Fruit fly (Drosophila melanogaster) whole organism, prepupa: ENCODE data around the gene CG15546.

Source experiments
- CG10631 ChIP-seq: fragments of 200-800 bp; sonication (Bioruptor generic); optimal IDR thresholded peaks from 2 replicates; lab custom pipeline; 2016; ENCODE audit warnings: missing biosample characterization, missing genetic modification characterization
- CG10669 ChIP-seq: fragments of 200-800 bp; sonication (Bioruptor generic); optimal IDR thresholded peaks from 3 replicates; lab custom pipeline; 2018; ENCODE audit warnings: missing biosample characterization, mild to moderate bottlenecking, missing genetic modification characterization, moderate library complexity
- CG11294 ChIP-seq: fragments of 200-800 bp; sonication (Bioruptor generic); IDR thresholded peaks from 2 replicates; pipeline ENCODE4 v1.3.6; 2022; ENCODE audit warnings: missing biosample characterization, missing genetic modification characterization
- CG11762 ChIP-seq: fragments of 200-800 bp; sonication (Bioruptor generic); optimal IDR thresholded peaks from 3 replicates; lab custom pipeline; 2016; ENCODE audit warnings: missing biosample characterization, missing genetic modification characterization; ENCODE audit not compliant: insufficient read depth
- CG11902 ChIP-seq: fragments of 200-800 bp; sonication (Bioruptor generic); optimal IDR thresholded peaks from 3 replicates; lab custom pipeline; 2016; ENCODE audit warnings: missing biosample characterization, missing genetic modification characterization
- CG15336 ChIP-seq: fragments of 200-800 bp; sonication (Bioruptor generic); IDR thresholded peaks from 2 replicates; pipeline ENCODE4 v1.3.6; 2022; ENCODE audit warnings: missing biosample characterization, missing genetic modification characterization
- CG1621 ChIP-seq: fragments of 200-800 bp; sonication (Bioruptor generic); optimal IDR thresholded peaks from 3 replicates; lab custom pipeline; 2018; ENCODE audit warnings: missing biosample characterization, mild to moderate bottlenecking, missing genetic modification characterization
- CG16779 ChIP-seq: fragments of 200-800 bp; sonication (Bioruptor generic); optimal IDR thresholded peaks from 3 replicates; lab custom pipeline; 2017; ENCODE audit warnings: missing biosample characterization, mild to moderate bottlenecking, missing genetic modification characterization
- CG31627 ChIP-seq: fragments of 200-800 bp; sonication (Bioruptor generic); optimal IDR thresholded peaks from 3 replicates; lab custom pipeline; 2016; ENCODE audit warnings: missing biosample characterization, missing genetic modification characterization
- CG32006 ChIP-seq: fragments of 200-800 bp; sonication (Bioruptor generic); optimal IDR thresholded peaks from 3 replicates; lab custom pipeline; 2017; ENCODE audit warnings: missing biosample characterization, mild to moderate bottlenecking, missing genetic modification characterization
- CG34406 ChIP-seq: fragments of 200-800 bp; sonication (Bioruptor generic); optimal IDR thresholded peaks from 3 replicates; lab custom pipeline; 2016; ENCODE audit warnings: missing biosample characterization, missing genetic modification characterization
- CG3919 ChIP-seq: fragments of 200-800 bp; sonication (Bioruptor generic); optimal IDR thresholded peaks from 3 replicates; lab custom pipeline; 2016; ENCODE audit warnings: missing biosample characterization, missing genetic modification characterization
- CG6163 ChIP-seq: fragments of 200-800 bp; sonication (Bioruptor generic); IDR thresholded peaks from 3 replicates; pipeline ENCODE4 v1.3.6; 2022; ENCODE audit warnings: missing biosample characterization, missing genetic modification characterization
- CG6792 ChIP-seq: fragments of 200-800 bp; sonication (Bioruptor generic); optimal IDR thresholded peaks from 3 replicates; lab custom pipeline; 2016; ENCODE audit warnings: missing biosample characterization, missing genetic modification characterization
- CG6808 ChIP-seq: fragments of 200-800 bp; sonication (Bioruptor generic); optimal IDR thresholded peaks from 3 replicates; lab custom pipeline; 2017; ENCODE audit warnings: missing biosample characterization, missing genetic modification characterization, mild to moderate bottlenecking, moderate library complexity, missing genetic modification reagents
- CG6854 ChIP-seq: fragments of 200-800 bp; sonication (Bioruptor generic); optimal IDR thresholded peaks from 2 replicates; lab custom pipeline; 2017; ENCODE audit warnings: missing biosample characterization, mild to moderate bottlenecking, missing genetic modification characterization
- CG7368 ChIP-seq: fragments of 200-800 bp; sonication (Bioruptor generic); optimal IDR thresholded peaks from 3 replicates; lab custom pipeline; 2016; ENCODE audit warnings: missing biosample characterization, missing genetic modification characterization
- CG8119 ChIP-seq: fragments of 200-800 bp; sonication (Bioruptor generic); IDR thresholded peaks from 3 replicates; pipeline ENCODE4 v1.3.6; 2022; ENCODE audit warnings: missing biosample characterization, missing genetic modification characterization
- CG8632 ChIP-seq: fragments of 200-800 bp; sonication (Bioruptor generic); optimal IDR thresholded peaks from 3 replicates; lab custom pipeline; 2016; ENCODE audit warnings: missing biosample characterization, missing genetic modification characterization
- CG9139 ChIP-seq: fragments of 200-800 bp; sonication (Bioruptor generic); optimal IDR thresholded peaks from 3 replicates; lab custom pipeline; 2017; ENCODE audit warnings: missing biosample characterization, mild to moderate bottlenecking, missing genetic modification characterization
- Eip75B ChIP-seq: fragments of 200-800 bp; sonication (Bioruptor generic); optimal IDR thresholded peaks from 3 replicates; lab custom pipeline; 2016; ENCODE audit warnings: missing biosample characterization, missing genetic modification characterization
- Eip78C ChIP-seq: fragments of 200-800 bp; sonication (Bioruptor generic); peaks from one replicate; lab custom pipeline; 2016; ENCODE audit warnings: missing biosample characterization, missing genetic modification characterization
- Eip93F ChIP-seq: fragments of 200-800 bp; sonication (Bioruptor generic); optimal IDR thresholded peaks from 2 replicates; lab custom pipeline; 2016; ENCODE audit warnings: missing biosample characterization, mild to moderate bottlenecking, missing genetic modification characterization
- Ets21C ChIP-seq: fragments of 200-800 bp; sonication (Bioruptor generic); optimal IDR thresholded peaks from 3 replicates; lab custom pipeline; 2016; ENCODE audit warnings: missing biosample characterization, missing genetic modification characterization
- Ets96B ChIP-seq: fragments of 200-800 bp; optimal IDR thresholded peaks from 2 replicates; lab custom pipeline; 2019; ENCODE audit warnings: missing biosample characterization, mild to moderate bottlenecking, missing genetic modification characterization, moderate library complexity
- Gug ChIP-seq: fragments of 200-800 bp; sonication (Bioruptor generic); IDR thresholded peaks from 2 replicates; pipeline ENCODE4 v1.3.6; 2022; ENCODE audit warnings: missing biosample characterization, missing genetic modification characterization
- Hr39 ChIP-seq: fragments of 200-800 bp; sonication (Bioruptor generic); optimal IDR thresholded peaks from 2 replicates; lab custom pipeline; 2016; ENCODE audit warnings: missing biosample characterization, missing genetic modification characterization
- Hr4 ChIP-seq: fragments of 200-800 bp; sonication (Bioruptor generic); optimal IDR thresholded peaks from 3 replicates; lab custom pipeline; 2016; ENCODE audit warnings: missing biosample characterization, missing genetic modification characterization
- Lpt ChIP-seq: fragments of 200-800 bp; sonication (Bioruptor generic); optimal IDR thresholded peaks from 3 replicates; lab custom pipeline; 2016; ENCODE audit warnings: missing biosample characterization, missing genetic modification characterization
- Met ChIP-seq: fragments of 200-800 bp; sonication (Bioruptor generic); optimal IDR thresholded peaks from 3 replicates; lab custom pipeline; 2016; ENCODE audit warnings: missing biosample characterization, missing genetic modification characterization
- Sox102F ChIP-seq: fragments of 200-800 bp; sonication (Bioruptor generic); optimal IDR thresholded peaks from 2 replicates; lab custom pipeline; 2016; ENCODE audit warnings: missing biosample characterization, mild to moderate bottlenecking, missing genetic modification characterization
- Sox14 ChIP-seq: fragments of 200-800 bp; sonication (Bioruptor generic); optimal IDR thresholded peaks from 3 replicates; lab custom pipeline; 2016; ENCODE audit warnings: missing biosample characterization, missing genetic modification characterization
- acj6 ChIP-seq: fragments of 200-800 bp; sonication (Bioruptor generic); optimal IDR thresholded peaks from 3 replicates; lab custom pipeline; 2016; ENCODE audit warnings: missing biosample characterization, missing genetic modification characterization
- cyc ChIP-seq: fragments of 200-800 bp; sonication (Bioruptor generic); optimal IDR thresholded peaks from 3 replicates; lab custom pipeline; 2016; ENCODE audit warnings: missing biosample characterization, missing genetic modification characterization
- dac ChIP-seq: fragments of 200-800 bp; sonication (Bioruptor generic); optimal IDR thresholded peaks from 2 replicates; lab custom pipeline; 2017; ENCODE audit warnings: missing biosample characterization, mild to moderate bottlenecking, missing genetic modification characterization
- dsx ChIP-seq: fragments of 200-800 bp; optimal IDR thresholded peaks from 3 replicates; lab custom pipeline; 2019; ENCODE audit warnings: missing biosample characterization, mild to moderate bottlenecking, missing genetic modification characterization, moderate library complexity; ENCODE audit not compliant: poor library complexity, severe bottlenecking
- esn ChIP-seq: fragments of 200-800 bp; sonication (Bioruptor generic); optimal IDR thresholded peaks from 2 replicates; lab custom pipeline; 2016; ENCODE audit warnings: missing biosample characterization, mild to moderate bottlenecking, missing genetic modification characterization, moderate library complexity
- fd59A ChIP-seq: fragments of 200-800 bp; sonication (Bioruptor generic); optimal IDR thresholded peaks from 2 replicates; lab custom pipeline; 2017; ENCODE audit warnings: missing biosample characterization, mild to moderate bottlenecking, missing genetic modification characterization, missing genetic modification reagents
- fd85E ChIP-seq: fragments of 200-800 bp; sonication (Bioruptor generic); optimal IDR thresholded peaks from 3 replicates; lab custom pipeline; 2016; ENCODE audit warnings: missing biosample characterization, missing genetic modification characterization
- fkh ChIP-seq: fragments of 200-800 bp; sonication (Bioruptor generic); optimal IDR thresholded peaks from 3 replicates; lab custom pipeline; 2017; ENCODE audit warnings: missing biosample characterization, mild to moderate bottlenecking, missing genetic modification characterization, moderate library complexity
- lz ChIP-seq: fragments of 200-800 bp; sonication (Bioruptor generic); optimal IDR thresholded peaks from 3 replicates; lab custom pipeline; 2016; ENCODE audit warnings: missing biosample characterization, missing genetic modification characterization
- net ChIP-seq: fragments of 200-800 bp; sonication (Bioruptor generic); optimal IDR thresholded peaks from 3 replicates; lab custom pipeline; 2016; ENCODE audit warnings: missing biosample characterization, missing genetic modification characterization
- pdm3 ChIP-seq: fragments of 200-800 bp; sonication (Bioruptor generic); optimal IDR thresholded peaks from 3 replicates; lab custom pipeline; 2016; ENCODE audit warnings: missing biosample characterization, missing genetic modification characterization
- salr ChIP-seq, 2 experiments: fragments of 200-800 bp; sonication (Bioruptor generic); optimal IDR thresholded peaks; 3 replicates each; lab custom pipeline; 2016 to 2018; ENCODE audit warnings: missing biosample characterization in 2 of 2, missing genetic modification characterization in 2 of 2, mild to moderate bottlenecking in 1 of 2
- spab ChIP-seq: fragments of 200-800 bp; sonication (Bioruptor generic); optimal IDR thresholded peaks from 2 replicates; lab custom pipeline; 2017; ENCODE audit warnings: missing biosample characterization, mild to moderate bottlenecking, missing genetic modification characterization, missing genetic modification reagents
- ss ChIP-seq, 2 experiments: fragments of 200-800 bp; sonication (Bioruptor generic); optimal IDR thresholded peaks; 2 replicates in 1 of 2; 3 replicates in 1 of 2; lab custom pipeline; 2017 to 2018; ENCODE audit warnings: mild to moderate bottlenecking in 2 of 2, missing biosample characterization in 2 of 2, missing genetic modification characterization in 2 of 2, moderate library complexity in 1 of 2
- svp ChIP-seq: fragments of 200-800 bp; sonication (Bioruptor generic); peaks from one replicate; lab custom pipeline; 2016; ENCODE audit warnings: missing biosample characterization, missing genetic modification characterization
- vri ChIP-seq: fragments of 200-800 bp; sonication (Bioruptor generic); optimal IDR thresholded peaks from 3 replicates; lab custom pipeline; 2016; ENCODE audit warnings: missing biosample characterization, mild to moderate bottlenecking, missing genetic modification characterization

The CG15546 gene

dm6 chr3R:30893738-30894137, 17.8 kb upstream of the CG15546 start, which contains the start of gene Cyp4c3:
Gene Cyp4c3 (plus strand): TSS chr3R:30894038.
- TF ChIP-seq CG11902 (GFP tag; lab: Kevin White, UChicago) (no peak), fd85E (GFP tag; lab: Kevin White, UChicago) (no peak), CG16779 (tag; lab: Kevin White, UChicago) (no peak), Hr4 (GFP tag; lab: Kevin White, UChicago) (no peak), Sox102F (no peak), fkh (GFP tag; lab: Kevin White, UChicago) (no peak), CG6163 (no peak), lz (GFP tag; lab: Kevin White, UChicago) (no peak), CG31627 (GFP tag; lab: Kevin White, UChicago) (no peak), Eip75B (no peak), fd59A (no peak), CG6808 (GFP tag; lab: Kevin White, UChicago) (no peak), CG8119 (GFP tag; lab: Robert Waterston, UW) (no peak), salr (GFP tag; optimal IDR thresholded peaks at IDR 0.05; lab: Kevin White, UChicago) (no peak)

- no peak for TF ChIP-seq CG1621
- peak; percentile 64 for TF ChIP-seq CG6163
- TF ChIP-seq fkh (GFP tag; lab: Kevin White, UChicago) = no peak
- TF ChIP-seq CG34406 (GFP tag; lab: Kevin White, UChicago) = no peak
- TF ChIP-seq CG11902 (GFP tag; lab: Kevin White, UChicago) = no peak
- TF ChIP-seq vri (GFP tag; lab: Kevin White, UChicago) = no peak
- TF ChIP-seq CG10669 = no peak
- TF ChIP-seq esn (GFP tag; lab: Kevin White, UChicago) = no peak
- TF ChIP-seq CG10631 = peak; percentile 18
- no peak for TF ChIP-seq net (GFP tag; lab: Kevin White, UChicago)
- TF ChIP-seq fd59A = no peak
- TF ChIP-seq Sox14 (GFP tag; lab: Kevin White, UChicago) = peak; percentile 21
- no peak for TF ChIP-seq CG6854 (GFP tag; lab: Kevin White, UChicago)
- no peak for TF ChIP-seq Ets21C (GFP tag; lab: Kevin White, UChicago)
- no peak for TF ChIP-seq dac (GFP tag; lab: Kevin White, UChicago)
- no peak for TF ChIP-seq dsx
- no peak for TF ChIP-seq CG32006 (GFP tag; lab: Kevin White, UChicago)
- peak; percentile 37 for TF ChIP-seq pdm3
- no peak for TF ChIP-seq fd85E (GFP tag; lab: Kevin White, UChicago)
- TF ChIP-seq CG8119 (GFP tag; lab: Robert Waterston, UW) = no peak
- peak; percentile 34 for TF ChIP-seq CG31627 (GFP tag; lab: Kevin White, UChicago)
- no peak for TF ChIP-seq Lpt (GFP tag; lab: Kevin White, UChicago)
- no peak for TF ChIP-seq CG9139
- TF ChIP-seq ss (GFP tag; optimal IDR thresholded peaks at IDR 0.05; lab: Kevin White, UChicago) = no peak
- peak; percentile 24 for TF ChIP-seq Met (GFP tag; lab: Kevin White, UChicago)
- TF ChIP-seq Eip75B = no peak
- TF ChIP-seq cyc (GFP tag; lab: Kevin White, UChicago) = peak; percentile 13
- TF ChIP-seq Gug = no peak; the same call in 1 of the 2 replicates
- peak; percentile 14 for TF ChIP-seq Sox102F
- TF ChIP-seq CG3919 (GFP tag; lab: Kevin White, UChicago) = peak; percentile 51
- no peak for TF ChIP-seq Eip93F (GFP tag; lab: Kevin White, UChicago)
- TF ChIP-seq CG16779 (tag; lab: Kevin White, UChicago) = no peak
- TF ChIP-seq CG6792 = peak; percentile 29
- no peak for TF ChIP-seq CG7368
- no peak for TF ChIP-seq CG11762 (GFP tag; lab: Kevin White, UChicago)
- TF ChIP-seq CG11294 = peak; percentile 69
- TF ChIP-seq spab (GFP tag; lab: Kevin White, UChicago) = no peak
- no peak for TF ChIP-seq CG8632 (GFP tag; lab: Kevin White, UChicago)
- TF ChIP-seq Hr4 (GFP tag; lab: Kevin White, UChicago) = no peak
- no peak for TF ChIP-seq CG6808 (GFP tag; lab: Kevin White, UChicago)
- TF ChIP-seq acj6 (GFP tag; lab: Kevin White, UChicago) = peak; percentile 23
- TF ChIP-seq CG15336 (GFP tag; lab: Robert Waterston, UW) = peak; percentile 70
- TF ChIP-seq Ets96B (tag; lab: Kevin White, UChicago) = no peak
- peak; percentile 72 for TF ChIP-seq Eip78C (GFP tag; lab: Kevin White, UChicago)
- peak; percentile 47 for TF ChIP-seq Hr39 (GFP tag; lab: Kevin White, UChicago)
- TF ChIP-seq svp (GFP tag; lab: Kevin White, UChicago) = peak; percentile 44
Measured at dm6 chr3R:30890045-30890444, 14.1 kb upstream of the CG15546 start.
